Fruit fly (Drosophila melanogaster) whole organism, wandering third instar larva: Measurements from ENCODE around the gene CG5860.

Experiments
- Hr78 ChIP-seq: fragments of >200 bp; optimal IDR thresholded peaks from 2 replicates; lab custom pipeline; 2017; ENCODE audit warnings: missing biosample characterization, missing genetic modification characterization
- Mio ChIP-seq: sonication (Bioruptor generic); optimal IDR thresholded peaks from 2 replicates; lab custom pipeline; 2016; ENCODE audit warnings: missing biosample characterization, missing genetic modification characterization
- Myc ChIP-seq: fragments of >200 bp; optimal IDR thresholded peaks from 2 replicates; lab custom pipeline; 2017
- br ChIP-seq: fragments of 200-800 bp; sonication (Bioruptor generic); optimal IDR thresholded peaks from 2 replicates; lab custom pipeline; 2016; ENCODE audit warnings: missing biosample characterization, missing genetic modification characterization
- dmrt93B ChIP-seq: fragments of 200-800 bp; sonication (Bioruptor generic); optimal IDR thresholded peaks from 2 replicates; lab custom pipeline; 2018; ENCODE audit warnings: missing biosample characterization, mild to moderate bottlenecking, missing genetic modification characterization
- ey ChIP-seq: fragments of 200-800 bp; sonication (Bioruptor generic); optimal IDR thresholded peaks from 2 replicates; lab custom pipeline; 2016; ENCODE audit warnings: missing biosample characterization, missing genetic modification characterization
- fru ChIP-seq: fragments of 200-800 bp; sonication (Bioruptor generic); optimal IDR thresholded peaks from 3 replicates; lab custom pipeline; 2016; ENCODE audit warnings: missing biosample characterization, mild to moderate bottlenecking, missing genetic modification characterization
- h ChIP-seq: fragments of 200-800 bp; sonication (Bioruptor generic); optimal IDR thresholded peaks from 3 replicates; lab custom pipeline; 2016; ENCODE audit warnings: missing biosample characterization, mild to moderate bottlenecking, missing genetic modification characterization
- lola ChIP-seq: fragments of >200 bp; optimal IDR thresholded peaks from 2 replicates; lab custom pipeline; 2017; ENCODE audit warnings: missing biosample characterization, missing genetic modification characterization
- pan ChIP-seq: fragments of >200 bp; optimal IDR thresholded peaks from 2 replicates; lab custom pipeline; 2017
- psq ChIP-seq: fragments of 200-800 bp; sonication (Bioruptor generic); optimal IDR thresholded peaks from 3 replicates; lab custom pipeline; 2017; ENCODE audit warnings: missing biosample characterization, mild to moderate bottlenecking, missing genetic modification characterization, moderate library complexity
- rgr ChIP-seq: fragments of 200-800 bp; sonication (Bioruptor generic); optimal IDR thresholded peaks from 3 replicates; lab custom pipeline; 2016; ENCODE audit warnings: missing biosample characterization, mild to moderate bottlenecking, missing genetic modification characterization
- sage ChIP-seq: fragments of 200-800 bp; sonication (Bioruptor generic); optimal IDR thresholded peaks from 2 replicates; lab custom pipeline; 2016; ENCODE audit warnings: missing biosample characterization, mild to moderate bottlenecking, missing genetic modification characterization
- usp ChIP-seq: fragments of >200 bp; optimal IDR thresholded peaks from 2 replicates; lab custom pipeline; 2017; ENCODE audit warnings: missing biosample characterization, missing genetic modification characterization

dm6 chr3R:17440628-17441027 lies 31.2 kb downstream of the CG5860 start, which contains the start of gene CG14331:
- TF ChIP-seq usp (GFP tag; lab: Kevin White, UChicago) = no peak
- no peak for TF ChIP-seq fru (GFP tag; lab: Kevin White, UChicago)
- no peak for TF ChIP-seq psq (GFP tag; lab: Kevin White, UChicago)
- no peak for TF ChIP-seq h (GFP tag; lab: Kevin White, UChicago)
- TF ChIP-seq rgr = no peak
- TF ChIP-seq pan (lab: Kevin White, UChicago) = no peak
- TF ChIP-seq Myc (lab: Kevin White, UChicago) = no peak
- TF ChIP-seq sage (GFP tag; lab: Kevin White, UChicago) = no peak
- no peak for TF ChIP-seq br (GFP tag; lab: Kevin White, UChicago)
- TF ChIP-seq dmrt93B = no peak
- no peak for TF ChIP-seq ey
- TF ChIP-seq Hr78 = no peak
- no peak for TF ChIP-seq lola (GFP tag; lab: Kevin White, UChicago)
- no peak for TF ChIP-seq Mio (GFP tag; lab: Kevin White, UChicago)
